Worm (Caenorhabditis elegans) whole organism, young adult: Measurements from ENCODE around the gene srj-22.

Source experiments
- B0019.2 ChIP-seq: fragments of 200-800 bp; sonication (Bioruptor generic); conservative IDR thresholded peaks from 2 replicates; pipeline ENCODE4 v1.3.6; 2022; ENCODE audit warnings: missing genetic modification reagents, missing genetic modification characterization, missing compliant biosample characterization
- B0035.1 ChIP-seq: sonication (generic microtip); optimal IDR thresholded peaks from 2 replicates; lab custom pipeline; 2016; ENCODE audit warnings: missing genetic modification characterization, mild to moderate bottlenecking, missing compliant biosample characterization, missing genotype, missing genetic modification reagents
- B0336.3 ChIP-seq: fragments of 200-800 bp; sonication (Bioruptor generic); IDR thresholded peaks from 2 replicates; pipeline ENCODE4 v1.3.6; 2022; ENCODE audit warnings: missing genetic modification characterization, missing compliant biosample characterization
- C06A6.2 ChIP-seq: fragments of 200-800 bp; sonication (Bioruptor generic); conservative IDR thresholded peaks from 2 replicates; pipeline ENCODE4 v1.3.6; 2022; ENCODE audit warnings: missing genetic modification characterization, missing compliant biosample characterization
- F23B12.7 ChIP-seq: sonication (generic microtip); optimal IDR thresholded peaks from 2 replicates; lab custom pipeline; 2017; ENCODE audit warnings: missing genetic modification characterization, mild to moderate bottlenecking, missing compliant biosample characterization, antibody characterized with exemption, moderate library complexity; ENCODE audit not compliant: insufficient read depth
- F39B2.1 ChIP-seq: fragments of 200-800 bp; sonication (Bioruptor generic); IDR thresholded peaks from 2 replicates; pipeline ENCODE4 v1.3.6; 2022; ENCODE audit warnings: missing genetic modification reagents, missing genetic modification characterization, missing compliant biosample characterization
- F55B11.4 ChIP-seq: sonication (generic microtip); optimal IDR thresholded peaks from 2 replicates; lab custom pipeline; 2016; ENCODE audit warnings: missing compliant biosample characterization, missing genetic modification characterization, borderline replicate concordance; ENCODE audit not compliant: insufficient read depth
- F57A8.1 ChIP-seq: fragments of 200-800 bp; sonication (Bioruptor generic); optimal IDR thresholded peaks from 2 replicates; lab custom pipeline; 2018; ENCODE audit warnings: mild to moderate bottlenecking, missing genetic modification characterization, moderate library complexity, missing compliant biosample characterization
- K11D2.4 ChIP-seq: fragments of 200-800 bp; sonication (Bioruptor generic); IDR thresholded peaks from 2 replicates; pipeline ENCODE4 v1.3.6; 2022; ENCODE audit warnings: missing genetic modification reagents, missing genetic modification characterization, missing compliant biosample characterization
- T26A5.8 ChIP-seq: sonication (generic microtip); optimal IDR thresholded peaks from 2 replicates; lab custom pipeline; 2016; ENCODE audit warnings: missing genetic modification characterization, missing compliant biosample characterization
- Y53G8AR.9 ChIP-seq: fragments of 200-800 bp; sonication (Bioruptor generic); conservative IDR thresholded peaks from 2 replicates; pipeline ENCODE4 v1.3.6; 2022; ENCODE audit warnings: missing genetic modification reagents, missing genetic modification characterization, missing compliant biosample characterization
- attf-6 ChIP-seq: fragments of 200-800 bp; sonication (Bioruptor generic); IDR thresholded peaks from 2 replicates; pipeline ENCODE4 v1.3.6; 2022; ENCODE audit warnings: missing genetic modification reagents, missing genetic modification characterization, missing compliant biosample characterization
- cebp-2 ChIP-seq: fragments of 200-800 bp; sonication (Bioruptor generic); IDR thresholded peaks from 2 replicates; pipeline ENCODE4 v1.3.6; 2022; ENCODE audit warnings: missing genetic modification characterization, missing compliant biosample characterization
- ceh-100 ChIP-seq: fragments of 200-800 bp; sonication (Bioruptor generic); IDR thresholded peaks from 2 replicates; pipeline ENCODE4 v1.3.6; 2022; ENCODE audit warnings: missing genetic modification reagents, missing genetic modification characterization, missing compliant biosample characterization
- ceh-91 ChIP-seq: fragments of 200-800 bp; sonication (Bioruptor generic); IDR thresholded peaks from 2 replicates; pipeline ENCODE4 v1.3.6; 2022; ENCODE audit warnings: missing genetic modification reagents, missing genetic modification characterization, missing compliant biosample characterization
- dpff-1 ChIP-seq: sonication (generic microtip); optimal IDR thresholded peaks from 2 replicates; lab custom pipeline; 2017; ENCODE audit warnings: mild to moderate bottlenecking, missing genetic modification characterization, missing compliant biosample characterization
- ekl-4 ChIP-seq: fragments of 200-800 bp; sonication (Bioruptor generic); IDR thresholded peaks from 2 replicates; pipeline ENCODE4 v1.3.6; 2022; ENCODE audit warnings: missing genetic modification reagents, missing genetic modification characterization, missing compliant biosample characterization
- hlh-26 ChIP-seq: fragments of 200-800 bp; sonication (Bioruptor generic); conservative IDR thresholded peaks from 2 replicates; pipeline ENCODE4 v1.3.6; 2022; ENCODE audit warnings: missing genetic modification reagents, missing genetic modification characterization, missing compliant biosample characterization
- hrde-1 ChIP-seq: sonication (generic microtip); optimal IDR thresholded peaks from 2 replicates; lab custom pipeline; 2016; ENCODE audit warnings: missing genetic modification characterization, mild to moderate bottlenecking, missing compliant biosample characterization, moderate library complexity, missing genotype, missing genetic modification reagents, borderline replicate concordance
- lag-1 ChIP-seq: fragments of 200-800 bp; sonication (Bioruptor generic); IDR thresholded peaks from 2 replicates; pipeline ENCODE4 v1.3.6; 2022; ENCODE audit warnings: missing genetic modification reagents, missing genetic modification characterization, missing compliant biosample characterization
- mcd-1 ChIP-seq: fragments of 200-800 bp; sonication (Bioruptor generic); IDR thresholded peaks from 2 replicates; pipeline ENCODE4 v1.3.6; 2022; ENCODE audit warnings: missing genetic modification reagents, missing genetic modification characterization, missing compliant biosample characterization
- mxl-1 ChIP-seq: sonication (generic microtip); optimal IDR thresholded peaks from 2 replicates; lab custom pipeline; 2016; ENCODE audit warnings: missing genetic modification characterization, missing compliant biosample characterization
- nfya-1 ChIP-seq: sonication (generic microtip); optimal IDR thresholded peaks from 2 replicates; lab custom pipeline; 2017; ENCODE audit warnings: antibody characterized with exemption, missing compliant biosample characterization, missing genetic modification characterization, borderline replicate concordance; ENCODE audit not compliant: insufficient read depth
- nfyb-1 ChIP-seq: fragments of 200-800 bp; sonication (Bioruptor generic); IDR thresholded peaks from 2 replicates; pipeline ENCODE4 v1.3.6; 2022; ENCODE audit warnings: missing genetic modification reagents, missing genetic modification characterization, missing compliant biosample characterization
- nhr-80 ChIP-seq: sonication (generic microtip); optimal IDR thresholded peaks from 2 replicates; lab custom pipeline; 2016; ENCODE audit warnings: missing genetic modification characterization, missing compliant biosample characterization
- pbrm-1 ChIP-seq: fragments of 200-800 bp; sonication (Bioruptor generic); IDR thresholded peaks from 2 replicates; pipeline ENCODE4 v1.3.6; 2022; ENCODE audit warnings: missing genetic modification reagents, missing genetic modification characterization, missing compliant biosample characterization
- somi-1 ChIP-seq: fragments of 200-800 bp; sonication (Bioruptor generic); optimal IDR thresholded peaks from 2 replicates; lab custom pipeline; 2018; ENCODE audit warnings: mild to moderate bottlenecking, missing genetic modification characterization, missing compliant biosample characterization
- sptf-2 ChIP-seq: fragments of 200-800 bp; sonication (Bioruptor generic); optimal IDR thresholded peaks from 2 replicates; lab custom pipeline; 2018; ENCODE audit warnings: mild to moderate bottlenecking, missing genetic modification characterization, missing compliant biosample characterization
- tbp1 ChIP-seq: fragments of 200-800 bp; sonication (Bioruptor generic); optimal IDR thresholded peaks from 2 replicates; lab custom pipeline; 2018; ENCODE audit warnings: mild to moderate bottlenecking, missing genetic modification characterization, missing compliant biosample characterization
- unc-130 ChIP-seq: sonication (generic microtip); optimal IDR thresholded peaks from 2 replicates; lab custom pipeline; 2016; ENCODE audit warnings: missing genetic modification reagents, missing genetic modification characterization, missing compliant biosample characterization
- unc-62 ChIP-seq: fragments of 150-350 bp; optimal IDR thresholded peaks from 2 replicates; lab custom pipeline; 2014; ENCODE audit warnings: missing biosample characterization, missing genetic modification reagents, missing genetic modification characterization
- zfh-2 ChIP-seq: fragments of 200-800 bp; sonication (Bioruptor generic); conservative IDR thresholded peaks from 2 replicates; pipeline ENCODE4 v1.3.6; 2022; ENCODE audit warnings: missing genetic modification reagents, missing genetic modification characterization, missing compliant biosample characterization
- zim-3 ChIP-seq: sonication (generic microtip); optimal IDR thresholded peaks from 2 replicates; lab custom pipeline; 2017; ENCODE audit warnings: mild to moderate bottlenecking, missing genetic modification characterization, moderate library complexity, missing compliant biosample characterization
- ztf-18 ChIP-seq: sonication (generic microtip); optimal IDR thresholded peaks from 2 replicates; lab custom pipeline; 2016; ENCODE audit warnings: missing genotype, mild to moderate bottlenecking, missing genetic modification characterization, missing compliant biosample characterization

Gene srj-22

ce11 chrV:10768892-10769291, 25.3 kb upstream of the srj-22 start:
- TF ChIP-seq tbp1 (GFP tag; lab: Kevin White, UChicago) (no peak), nhr-80 (tag; lab: Kevin White, UChicago) (no peak), mxl-1 (no peak), sptf-2 (no peak), F57A8.1 (GFP tag; lab: Kevin White, UChicago) (no peak), lag-1 (GFP tag; lab: Robert Waterston, UW) (no peak), cebp-2 (GFP tag; lab: Robert Waterston, UW) (no peak), zim-3 (tag; lab: Kevin White, UChicago) (no peak), pbrm-1 (no peak), ceh-91 (GFP tag; lab: Robert Waterston, UW) (no peak), nfya-1 (tag; lab: Kevin White, UChicago) (no peak), K11D2.4 (GFP tag; lab: Robert Waterston, UW) (no peak), ceh-100 (GFP tag; lab: Robert Waterston, UW) (no peak), B0336.3 (GFP tag; lab: Robert Waterston, UW) (no peak), dpff-1 (tag; lab: Kevin White, UChicago) (no peak), ekl-4 (GFP tag; lab: Robert Waterston, UW) (no peak), F55B11.4 (no peak), unc-130 (GFP tag; lab: Kevin White, UChicago) (no peak)

DNA sequence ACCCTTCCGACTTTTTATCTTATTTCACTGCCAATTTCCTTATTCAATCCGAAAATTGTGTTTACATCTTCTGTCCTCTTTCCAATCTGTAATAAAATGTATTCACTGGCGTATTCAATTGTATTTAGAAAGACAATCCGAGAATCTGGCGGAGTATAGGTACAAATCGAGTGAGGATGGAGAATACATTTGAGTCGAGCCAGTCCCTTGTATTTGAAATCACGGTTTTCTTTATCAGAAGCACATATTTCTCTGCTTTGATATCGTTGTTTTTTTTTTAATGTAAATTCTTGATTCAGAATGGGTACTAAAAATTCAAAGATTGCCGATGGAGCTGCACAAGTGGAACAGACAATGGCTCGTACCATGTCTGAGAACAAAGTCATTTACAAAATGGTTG, 20.5 kb upstream of the srj-22 start, which contains the start of gene ocr-1:
ocr-1 (plus strand) TSS at position 301 of the 400 bp plus-strand sequence.
- TF ChIP-seq ztf-18: no peak
- TF ChIP-seq T26A5.8 (tag; lab: Kevin White, UChicago): no peak
- no peak for TF ChIP-seq pbrm-1
- no peak for TF ChIP-seq Y53G8AR.9 (GFP tag; lab: Robert Waterston, UW)
- TF ChIP-seq nfyb-1 (GFP tag; lab: Robert Waterston, UW): no peak
- no peak for TF ChIP-seq unc-62 (GFP tag; lab: Kevin White, UChicago)
- no peak for TF ChIP-seq C06A6.2 (GFP tag; lab: Robert Waterston, UW)
- no peak for TF ChIP-seq somi-1 (GFP tag; lab: Kevin White, UChicago)
- TF ChIP-seq attf-6 (GFP tag; lab: Robert Waterston, UW): no peak
- TF ChIP-seq B0019.2 (GFP tag; lab: Robert Waterston, UW): no peak
- no peak for TF ChIP-seq F23B12.7 (tag; lab: Kevin White, UChicago)
- no peak for TF ChIP-seq F39B2.1
- TF ChIP-seq B0035.1 (tag; lab: Kevin White, UChicago): no peak
- no peak for TF ChIP-seq ekl-4 (GFP tag; lab: Robert Waterston, UW)

DNA sequence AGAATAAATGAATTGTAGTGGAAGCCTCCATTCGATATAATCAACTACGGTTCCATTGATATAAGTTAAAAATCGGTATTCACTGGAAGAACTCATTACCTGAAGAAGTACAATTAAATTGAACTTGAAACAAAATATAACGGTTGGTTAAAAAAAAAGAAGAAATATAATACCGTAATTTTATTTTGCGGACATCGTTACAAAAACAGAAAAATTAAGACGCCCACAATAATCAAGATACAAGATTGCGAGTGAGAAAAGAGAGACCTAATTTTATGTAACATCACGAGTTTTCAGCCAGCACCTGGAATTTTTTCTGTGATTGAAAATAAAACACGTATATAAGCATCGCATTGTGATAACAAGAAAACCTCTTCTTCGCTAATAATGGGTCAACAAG, 19.1 kb upstream of the srj-22 start, which contains the start of gene sre-6:
sre-6 (minus strand) TSS at position 101 of the 400 bp plus-strand sequence.
- TF ChIP-seq zfh-2: no peak
- TF ChIP-seq, all 124 proteins: peak for 0

DNA sequence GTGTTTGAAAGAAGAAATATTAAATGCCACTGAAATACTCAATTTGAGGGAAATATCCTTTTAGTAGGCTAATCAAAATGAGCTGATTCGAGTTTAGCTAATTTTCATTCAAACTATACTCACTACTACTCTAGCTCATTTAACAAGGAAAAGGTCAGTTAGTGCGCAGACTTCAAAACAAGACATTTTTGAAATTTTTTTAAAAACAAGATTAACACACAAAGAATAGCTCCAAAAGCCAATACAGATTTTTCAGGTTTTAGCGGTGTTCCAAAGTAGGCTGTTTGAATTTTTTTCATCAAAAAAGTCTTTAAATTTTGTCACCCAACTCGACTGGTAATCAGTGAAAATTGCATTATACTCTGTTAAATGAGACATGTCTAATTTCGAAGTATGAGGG, 17.3 kb upstream of the srj-22 start:
- TF ChIP-seq hlh-26 (no peak), hrde-1 (tag; lab: Kevin White, UChicago) (no peak), mcd-1 (GFP tag; lab: Robert Waterston, UW) (no peak)
